Worm (Caenorhabditis elegans) whole organism, L1 larva: ENCODE data around the gene F59A1.18.

Experiments used
- alr-1 ChIP-seq: fragments of 200-800 bp; sonication (Bioruptor generic); optimal IDR thresholded peaks from 2 replicates; lab custom pipeline; 2018; ENCODE audit warnings: borderline replicate concordance, mild to moderate bottlenecking, missing genetic modification characterization, missing compliant biosample characterization
- aly-2 ChIP-seq: fragments of 150-350 bp; optimal IDR thresholded peaks from 2 replicates; lab custom pipeline; 2014; ENCODE audit warnings: missing biosample characterization, missing genetic modification characterization
- ceh-63 ChIP-seq: fragments of 200-800 bp; sonication (Bioruptor generic); optimal IDR thresholded peaks from 2 replicates; lab custom pipeline; 2018; ENCODE audit warnings: mild to moderate bottlenecking, missing genetic modification characterization, missing compliant biosample characterization
- dpl-1 ChIP-seq, 3 experiments: fragments of 150-350 bp in 2 of 3; sonication (generic microtip) in 1 of 3; optimal IDR thresholded peaks; 2 replicates each; lab custom pipeline; 2014 to 2017; ENCODE audit warnings: missing biosample characterization in 3 of 3, missing genetic modification characterization in 3 of 3, missing genetic modification reagents in 3 of 3
- lin-15B ChIP-seq: fragments of 150-350 bp; sonication (generic microtip); optimal IDR thresholded peaks from 3 replicates; lab custom pipeline; 2014; ENCODE audit warnings: missing biosample characterization, missing genetic modification characterization
- lsy-2 ChIP-seq, 2 experiments: fragments of 150-350 bp; optimal IDR thresholded peaks; 2 replicates each; lab custom pipeline; 2014; ENCODE audit warnings: missing biosample characterization in 2 of 2, missing genetic modification characterization in 2 of 2
- nhr-11 ChIP-seq: fragments of 150-350 bp; optimal IDR thresholded peaks from 2 replicates; lab custom pipeline; 2014; ENCODE audit warnings: missing biosample characterization, missing genetic modification characterization
- pax-3 ChIP-seq: fragments of 200-800 bp; sonication (Bioruptor generic); optimal IDR thresholded peaks from 2 replicates; lab custom pipeline; 2018; ENCODE audit warnings: mild to moderate bottlenecking, missing genetic modification characterization, moderate library complexity, missing compliant biosample characterization
- skn-1 ChIP-seq: fragments of 150-350 bp; optimal IDR thresholded peaks from 2 replicates; lab custom pipeline; 2014; ENCODE audit warnings: missing biosample characterization, missing genetic modification characterization
- snpc-4 ChIP-seq: fragments of 150-350 bp; optimal IDR thresholded peaks from 2 replicates; lab custom pipeline; 2014; ENCODE audit warnings: missing biosample characterization, missing genetic modification characterization
- snu-23 ChIP-seq: sonication (generic microtip); optimal IDR thresholded peaks from 2 replicates; lab custom pipeline; 2016; ENCODE audit warnings: missing genetic modification characterization, missing compliant biosample characterization
- unc-30 ChIP-seq: sonication (generic microtip); optimal IDR thresholded peaks from 2 replicates; lab custom pipeline; 2017; ENCODE audit warnings: missing biosample characterization, missing genetic modification characterization

DNA sequence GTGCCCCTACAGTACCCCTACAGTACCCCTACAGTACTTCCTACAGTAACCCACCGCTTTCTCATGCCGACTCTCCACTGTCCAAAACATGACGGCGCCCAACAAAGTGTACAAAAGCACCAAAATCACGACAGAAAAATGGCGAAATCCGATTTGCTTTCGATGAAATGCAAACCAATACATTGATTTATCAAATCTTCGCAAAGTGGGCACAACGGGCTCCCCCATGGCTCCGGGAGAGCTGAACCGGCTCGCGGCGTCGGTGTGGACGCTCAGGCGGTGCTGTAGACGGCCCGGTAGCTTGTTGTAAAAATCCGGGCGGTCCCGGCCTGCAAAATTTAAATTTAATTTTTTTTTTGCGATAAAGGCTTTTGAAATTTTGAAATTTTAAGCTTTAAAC, 25.6 kb upstream of the F59A1.18 start:
- TF ChIP-seq alr-1 = no peak
- TF ChIP-seq lsy-2 (tag; optimal IDR thresholded peaks at IDR 0.05; lab: Kevin White, UChicago) = no peak
- no peak for TF ChIP-seq dpl-1 (GFP tag; optimal IDR thresholded peaks at IDR 0.05; lab: Kevin White, UChicago)
- TF ChIP-seq snpc-4 (tag; lab: Kevin White, UChicago) = no peak
- TF ChIP-seq skn-1 = no peak
- no peak for TF ChIP-seq aly-2 (tag; lab: Kevin White, UChicago)
- TF ChIP-seq pax-3 = no peak
- TF ChIP-seq ceh-63 = no peak
- no peak for TF ChIP-seq nhr-11 (tag; lab: Kevin White, UChicago)
- TF ChIP-seq lin-15B = no peak
- no peak for TF ChIP-seq snu-23 (GFP tag; lab: Kevin White, UChicago)
- no peak for TF ChIP-seq unc-30
